Worm (Caenorhabditis elegans): ENCODE results near the gene vav-1.

DNA sequence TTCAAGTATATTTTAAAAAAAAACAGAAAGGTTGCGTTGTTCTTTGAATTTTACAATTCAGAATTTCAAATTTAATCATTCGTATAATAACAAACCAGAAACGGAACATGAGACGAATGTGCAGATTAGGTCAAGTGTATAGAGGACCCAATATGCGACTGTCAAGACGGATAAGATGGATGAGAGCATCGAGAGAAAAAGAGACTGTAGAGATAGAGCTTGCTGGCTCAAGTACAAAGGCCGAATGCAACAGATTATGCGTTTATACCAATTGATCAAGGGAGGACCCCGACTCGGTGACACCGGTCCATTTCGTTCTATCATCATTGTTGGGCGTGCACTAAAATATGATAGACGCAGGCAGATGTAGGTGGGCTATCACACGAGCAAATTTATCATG lies 1.6 kb downstream of the vav-1 start:
- no peak for TF ChIP-seq him-1 (tag; optimal IDR thresholded peaks at IDR 0.05)
- TF ChIP-seq dao-5 (tag; optimal IDR thresholded peaks at IDR 0.05) = no peak
